Fruit fly (Drosophila melanogaster): ENCODE measurements around the gene Mt2.
A peak's percentile ranks its signal among the peaks of the same experiment; 100 is the strongest.

Mt2 gene

DNA sequence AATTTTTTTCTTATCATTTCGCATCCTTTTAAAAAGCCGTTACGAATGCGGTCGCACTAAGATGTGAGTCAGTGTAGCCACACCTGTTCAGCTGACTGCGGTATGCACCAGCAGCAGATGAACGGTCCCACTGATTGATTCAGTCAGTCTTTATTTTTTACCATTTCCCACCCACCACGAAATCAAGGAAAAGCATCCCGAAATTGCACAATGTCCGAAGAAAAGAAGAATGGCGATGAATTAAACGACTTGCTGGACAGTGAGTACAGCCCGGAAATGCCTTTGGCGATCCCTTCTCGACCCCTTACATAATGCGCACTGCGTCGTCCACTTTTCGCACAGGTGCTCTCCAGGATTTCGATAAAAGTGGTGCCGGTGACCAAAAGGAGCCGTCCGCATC is 2.7 kb upstream of the Mt2 start (continued):
- TF ChIP-seq lbe (GFP tag; optimal IDR thresholded peaks at IDR 0.05) (no peak), kay (GFP tag; optimal IDR thresholded peaks at IDR 0.05) (no peak), sr (GFP tag; IDR thresholded peaks at IDR 0.05) (peak; percentile 4; the same call in 1 of the 3 replicates), Hr78 (GFP tag; optimal IDR thresholded peaks at IDR 0.05) (no peak), Ets97D (GFP tag; optimal IDR thresholded peaks at IDR 0.05) (peak; percentile 84), exex (tag; optimal IDR thresholded peaks at IDR 0.05) (no peak), CG31365 (tag; optimal IDR thresholded peaks at IDR 0.05) (no peak), klu (GFP tag; IDR thresholded peaks at IDR 0.05) (no peak), tup (GFP tag; optimal IDR thresholded peaks at IDR 0.05) (no peak), gro (GFP tag; optimal IDR thresholded peaks at IDR 0.05) (no peak), MBD-R2 (GFP tag; IDR thresholded peaks at IDR 0.05) (peak; percentile 60), Side (GFP tag; optimal IDR thresholded peaks at IDR 0.05) (no peak), NFAT (GFP tag; IDR thresholded peaks at IDR 0.05) (no peak), Fer1 (GFP tag; optimal IDR thresholded peaks at IDR 0.05) (no peak), CG18476 (GFP tag; optimal IDR thresholded peaks at IDR 0.05) (no peak), Sin3A (optimal IDR thresholded peaks at IDR 0.05) (peak; percentile 24), CG2875 (GFP tag; optimal IDR thresholded peaks at IDR 0.05) (no peak), pho (GFP tag; optimal IDR thresholded peaks at IDR 0.05) (peak; percentile 1), CG9437 (GFP tag; optimal IDR thresholded peaks at IDR 0.05) (no peak), CTCF (GFP tag; optimal IDR thresholded peaks at IDR 0.05) (peak; percentile 21), Hr39 (optimal IDR thresholded peaks at IDR 0.05) (no peak), NfI (GFP tag; optimal IDR thresholded peaks at IDR 0.05) (peak; percentile 7), BEAF-32 (GFP tag; optimal IDR thresholded peaks at IDR 0.05) (peak; percentile 38), Mes4 (GFP tag; optimal IDR thresholded peaks at IDR 0.05) (no peak), CG6654 (GFP tag; optimal IDR thresholded peaks at IDR 0.05) (no peak), tx (GFP tag; optimal IDR thresholded peaks at IDR 0.05) (no peak), CG17912 (GFP tag; optimal IDR thresholded peaks at IDR 0.05) (peak; percentile 15), tap (tag; optimal IDR thresholded peaks at IDR 0.05) (no peak), Pdp1 (GFP tag; optimal IDR thresholded peaks at IDR 0.05) (peak in 1 of 2 experiments; percentile 89), CG3281 (GFP tag; optimal IDR thresholded peaks at IDR 0.05) (no peak), cato (GFP tag; optimal IDR thresholded peaks at IDR 0.05; ENCODE audit: borderline replicate concordance) (no peak), jigr1 (GFP tag; IDR thresholded peaks at IDR 0.05) (no peak), pnt (GFP tag; optimal IDR thresholded peaks at IDR 0.05) (no peak), ewg (GFP tag; optimal IDR thresholded peaks at IDR 0.05) (no peak), ERR (GFP tag; optimal IDR thresholded peaks at IDR 0.05) (no peak), CG7357 (GFP tag; IDR thresholded peaks at IDR 0.05) (no peak), CG14710 (tag; optimal IDR thresholded peaks at IDR 0.05) (peak; percentile 100), CG7963 (GFP tag; IDR thresholded peaks at IDR 0.05; ENCODE audit: partially characterized antibody) (no peak), dysf (GFP tag; IDR thresholded peaks at IDR 0.05) (no peak), CG11456 (GFP tag; IDR thresholded peaks at IDR 0.05) (no peak), CG7987 (GFP tag; optimal IDR thresholded peaks at IDR 0.05) (peak; percentile 4), CG12391 (tag; optimal IDR thresholded peaks at IDR 0.05) (peak; percentile 12), ken (GFP tag; IDR thresholded peaks at IDR 0.05) (no peak), vfl (GFP tag; optimal IDR thresholded peaks at IDR 0.05) (no peak), otp (GFP tag; IDR thresholded peaks at IDR 0.05) (no peak), Scr (GFP tag; IDR thresholded peaks at IDR 0.05; ENCODE audit: partially characterized antibody) (peak; percentile 37), CG4730 (GFP tag; IDR thresholded peaks at IDR 0.05) (no peak), btn (GFP tag; optimal IDR thresholded peaks at IDR 0.05) (no peak), pfk (GFP tag; optimal IDR thresholded peaks at IDR 0.05) (no peak), CG17829 (tag; optimal IDR thresholded peaks at IDR 0.05) (peak; percentile 34), CG12299 (tag; optimal IDR thresholded peaks at IDR 0.05) (no peak), Dfd (GFP tag; optimal IDR thresholded peaks at IDR 0.05) (no peak), CG10979 (tag; optimal IDR thresholded peaks at IDR 0.05) (no peak)
